Fruit fly (Drosophila melanogaster): ENCODE results near the gene r-l.

DNA sequence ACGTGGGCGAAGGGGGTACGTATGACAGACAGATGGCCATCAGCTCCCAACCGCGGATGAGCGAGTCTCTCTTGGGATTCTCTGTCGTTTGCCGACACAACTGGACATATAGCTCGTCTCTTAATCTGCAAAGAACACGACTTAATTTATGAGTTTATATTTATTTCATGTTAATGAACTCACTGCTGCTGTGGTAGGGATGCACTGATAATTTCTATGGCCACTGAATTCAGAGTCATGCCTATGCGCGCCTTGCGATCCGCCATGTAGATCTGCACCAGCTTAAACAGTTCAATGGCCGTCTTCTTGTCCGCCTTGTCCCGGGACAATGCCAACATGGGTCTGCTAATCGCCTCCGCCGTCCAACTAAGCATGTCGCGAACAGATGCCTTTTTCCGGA, 11.9 kb upstream of the r-l start:
- TF ChIP-seq OdsH (GFP tag; optimal IDR thresholded peaks at IDR 0.05) (no peak), salr (GFP tag; optimal IDR thresholded peaks at IDR 0.05) (no peak), CG3032 (tag; optimal IDR thresholded peaks at IDR 0.05) (no peak), CG8319 (GFP tag; optimal IDR thresholded peaks at IDR 0.05) (no peak)

Data from whole organism, prepupa.